Fruit fly (Drosophila melanogaster) whole organism, embryonic: Measurements from ENCODE around the gene CG32344.

ENCODE experiments used
- Atf6 ChIP-seq: fragments of 200-800 bp; sonication (Bioruptor generic); IDR thresholded peaks from 2 replicates; pipeline ENCODE4 v1.3.6; 2022; ENCODE audit warnings: missing biosample characterization, missing genetic modification characterization
- CG10321 ChIP-seq: fragments of 200-800 bp; sonication (Bioruptor generic); IDR thresholded peaks from 2 replicates; pipeline ENCODE4 v1.3.6; 2022; ENCODE audit warnings: missing biosample characterization, missing genetic modification characterization
- CG10462 ChIP-seq: fragments of 200-800 bp; sonication (Bioruptor generic); optimal IDR thresholded peaks from 2 replicates; lab custom pipeline; 2016; ENCODE audit warnings: missing biosample characterization, missing genetic modification characterization
- CG11398 ChIP-seq: fragments of 200-800 bp; sonication (Bioruptor generic); optimal IDR thresholded peaks from 2 replicates; lab custom pipeline; 2016; ENCODE audit warnings: missing biosample characterization, missing genetic modification characterization
- CG12071 ChIP-seq: fragments of 200-800 bp; sonication (Bioruptor generic); optimal IDR thresholded peaks from 3 replicates; lab custom pipeline; 2018; ENCODE audit warnings: missing biosample characterization, mild to moderate bottlenecking, missing genetic modification characterization
- CG13287 ChIP-seq: fragments of 200-800 bp; sonication (Bioruptor generic); IDR thresholded peaks from 2 replicates; pipeline ENCODE4 v1.3.6; 2022; ENCODE audit warnings: missing biosample characterization, missing genetic modification characterization; ENCODE audit not compliant: partially characterized antibody
- CG14441 ChIP-seq: fragments of 200-800 bp; sonication (Bioruptor generic); IDR thresholded peaks from 2 replicates; pipeline ENCODE4 v1.3.6; 2022; ENCODE audit warnings: missing biosample characterization, missing genetic modification characterization
- CG17385 ChIP-seq: fragments of 200-800 bp; sonication (Bioruptor generic); optimal IDR thresholded peaks from 3 replicates; lab custom pipeline; 2018; ENCODE audit warnings: missing biosample characterization, mild to moderate bottlenecking, missing genetic modification characterization
- CG18764 ChIP-seq: fragments of 200-800 bp; sonication (Bioruptor generic); optimal IDR thresholded peaks from 3 replicates; lab custom pipeline; 2016; ENCODE audit warnings: missing biosample characterization, missing genetic modification characterization
- CG2120 ChIP-seq: fragments of 200-800 bp; sonication (Bioruptor generic); optimal IDR thresholded peaks from 3 replicates; lab custom pipeline; 2016; ENCODE audit warnings: missing biosample characterization, missing genetic modification characterization
- CG31365 ChIP-seq: fragments of 200-800 bp; sonication (Bioruptor generic); optimal IDR thresholded peaks from 2 replicates; lab custom pipeline; 2018; ENCODE audit warnings: missing biosample characterization, mild to moderate bottlenecking, missing genetic modification characterization
- CG3163 ChIP-seq: fragments of 200-800 bp; sonication (Bioruptor generic); optimal IDR thresholded peaks from 3 replicates; lab custom pipeline; 2016; ENCODE audit warnings: missing biosample characterization, missing genetic modification characterization
- CG3995 ChIP-seq: fragments of 200-800 bp; sonication (Bioruptor generic); optimal IDR thresholded peaks from 3 replicates; lab custom pipeline; 2016; ENCODE audit warnings: missing biosample characterization, missing genetic modification characterization
- CG9817 ChIP-seq: fragments of 200-800 bp; sonication (Bioruptor generic); optimal IDR thresholded peaks from 2 replicates; lab custom pipeline; 2018; ENCODE audit warnings: missing biosample characterization, mild to moderate bottlenecking, missing genetic modification characterization, moderate library complexity
- Doc3 ChIP-seq: fragments of 200-800 bp; sonication (Bioruptor generic); IDR thresholded peaks from 3 replicates; pipeline ENCODE4 v1.3.6; 2022; ENCODE audit warnings: missing biosample characterization, missing genetic modification characterization; ENCODE audit not compliant: partially characterized antibody
- Dref ChIP-seq: fragments of 200-800 bp; sonication (Bioruptor generic); IDR thresholded peaks from 2 replicates; pipeline ENCODE4 v1.3.6; 2022; ENCODE audit warnings: missing biosample characterization, missing genetic modification characterization
- Elba2 ChIP-seq: fragments of 200-800 bp; sonication (Bioruptor generic); optimal IDR thresholded peaks from 3 replicates; lab custom pipeline; 2016; ENCODE audit warnings: missing biosample characterization, missing genetic modification characterization
- Ets65A ChIP-seq: fragments of 200-800 bp; sonication (Bioruptor generic); peaks from one replicate; lab custom pipeline; 2016; ENCODE audit warnings: missing biosample characterization, missing genetic modification characterization
- H2.0 ChIP-seq: fragments of 200-800 bp; sonication (Bioruptor generic); IDR thresholded peaks from 2 replicates; pipeline ENCODE4 v1.3.6; 2022; ENCODE audit warnings: missing biosample characterization, missing genetic modification characterization
- HHEX ChIP-seq: fragments of 200-800 bp; sonication (Bioruptor generic); optimal IDR thresholded peaks from 3 replicates; lab custom pipeline; 2017; ENCODE audit warnings: missing biosample characterization, mild to moderate bottlenecking, missing genetic modification characterization, missing genetic modification reagents
- Hr51 ChIP-seq, 2 experiments: fragments of 200-800 bp; sonication (Bioruptor generic); optimal IDR thresholded peaks; 2 replicates in 1 of 2; 3 replicates in 1 of 2; lab custom pipeline; 2016 to 2018; ENCODE audit warnings: missing biosample characterization in 2 of 2, missing genetic modification characterization in 2 of 2, mild to moderate bottlenecking in 1 of 2, moderate library complexity in 1 of 2
- MESR4 ChIP-seq: fragments of 200-800 bp; sonication (Bioruptor generic); optimal IDR thresholded peaks from 2 replicates; lab custom pipeline; 2018; ENCODE audit warnings: missing biosample characterization, mild to moderate bottlenecking, missing genetic modification characterization, moderate library complexity
- Max ChIP-seq: fragments of 200-800 bp; sonication (Bioruptor generic); optimal IDR thresholded peaks from 2 replicates; lab custom pipeline; 2016; ENCODE audit warnings: missing biosample characterization, mild to moderate bottlenecking, missing genetic modification characterization
- Med ChIP-seq: fragments of 200-800 bp; sonication (Bioruptor generic); peaks from one replicate; lab custom pipeline; 2016; ENCODE audit warnings: missing biosample characterization, missing genetic modification characterization, mild to moderate bottlenecking, inconsistent platforms, moderate library complexity
- Nf-YC ChIP-seq: fragments of 200-800 bp; optimal IDR thresholded peaks from 3 replicates; lab custom pipeline; 2019; ENCODE audit warnings: missing biosample characterization, mild to moderate bottlenecking, missing genetic modification characterization, moderate library complexity
- Rx ChIP-seq: fragments of 200-800 bp; sonication (Bioruptor generic); IDR thresholded peaks from 2 replicates; pipeline ENCODE4 v1.3.6; 2022; ENCODE audit warnings: missing biosample characterization, missing genetic modification characterization
- Side ChIP-seq: fragments of 200-800 bp; sonication (Bioruptor generic); optimal IDR thresholded peaks from 2 replicates; lab custom pipeline; 2016; ENCODE audit warnings: missing biosample characterization, missing genetic modification characterization
- Six4 ChIP-seq: fragments of 200-800 bp; sonication (Bioruptor generic); optimal IDR thresholded peaks from 2 replicates; lab custom pipeline; 2016; ENCODE audit warnings: missing biosample characterization, missing genetic modification characterization
- Ssrp ChIP-seq: fragments of 200-800 bp; sonication (Bioruptor generic); optimal IDR thresholded peaks from 2 replicates; lab custom pipeline; 2018; ENCODE audit warnings: missing biosample characterization, mild to moderate bottlenecking, missing genetic modification characterization, moderate library complexity
- cwo ChIP-seq: fragments of 200-800 bp; sonication (Bioruptor generic); optimal IDR thresholded peaks from 3 replicates; lab custom pipeline; 2017; ENCODE audit warnings: missing biosample characterization, missing genetic modification characterization, mild to moderate bottlenecking, moderate library complexity, missing genetic modification reagents
- dm ChIP-seq: fragments of 200-800 bp; sonication (Bioruptor generic); optimal IDR thresholded peaks from 3 replicates; lab custom pipeline; 2016; ENCODE audit warnings: missing biosample characterization, missing genetic modification characterization
- dysf ChIP-seq: fragments of 200-800 bp; sonication (Bioruptor generic); IDR thresholded peaks from 3 replicates; pipeline ENCODE4 v1.3.6; 2022; ENCODE audit warnings: missing biosample characterization, missing genetic modification characterization
- ftz-f1 ChIP-seq: fragments of 200-800 bp; sonication (Bioruptor generic); optimal IDR thresholded peaks from 2 replicates; lab custom pipeline; 2016; ENCODE audit warnings: missing biosample characterization, missing genetic modification characterization
- gcm ChIP-seq: fragments of 200-800 bp; sonication (Bioruptor generic); optimal IDR thresholded peaks from 2 replicates; lab custom pipeline; 2019; ENCODE audit warnings: missing biosample characterization, mild to moderate bottlenecking, missing genetic modification characterization, moderate library complexity
- gfzf ChIP-seq: fragments of 200-800 bp; sonication (Bioruptor generic); optimal IDR thresholded peaks from 2 replicates; lab custom pipeline; 2016; ENCODE audit warnings: missing biosample characterization, mild to moderate bottlenecking, missing genetic modification characterization, moderate library complexity
- grn ChIP-seq: fragments of 200-800 bp; sonication (Bioruptor generic); optimal IDR thresholded peaks from 3 replicates; lab custom pipeline; 2017; ENCODE audit warnings: missing biosample characterization, missing genetic modification characterization
- gro ChIP-seq: fragments of 200-800 bp; sonication (Bioruptor generic); optimal IDR thresholded peaks from 2 replicates; lab custom pipeline; 2016; ENCODE audit warnings: missing biosample characterization, missing genetic modification characterization
- hbn ChIP-seq: fragments of 200-800 bp; sonication (Bioruptor generic); IDR thresholded peaks from 2 replicates; pipeline ENCODE4 v1.3.6; 2022; ENCODE audit warnings: missing biosample characterization, missing genetic modification characterization; ENCODE audit not compliant: partially characterized antibody
- jumu ChIP-seq: fragments of 200-800 bp; sonication (Bioruptor generic); optimal IDR thresholded peaks from 3 replicates; lab custom pipeline; 2016; ENCODE audit warnings: missing biosample characterization, missing genetic modification characterization
- knrl ChIP-seq: fragments of 200-800 bp; sonication (Bioruptor generic); IDR thresholded peaks from 3 replicates; pipeline ENCODE4 v1.3.6; 2022; ENCODE audit warnings: missing biosample characterization, missing genetic modification characterization; ENCODE audit not compliant: partially characterized antibody
- mirr ChIP-seq: fragments of 200-800 bp; sonication (Bioruptor generic); optimal IDR thresholded peaks from 3 replicates; lab custom pipeline; 2018; ENCODE audit warnings: missing biosample characterization, mild to moderate bottlenecking, missing genetic modification characterization
- mld ChIP-seq: fragments of 200-800 bp; sonication (Bioruptor generic); IDR thresholded peaks from 3 replicates; pipeline ENCODE4 v1.3.6; 2022; ENCODE audit warnings: missing biosample characterization, missing genetic modification characterization; ENCODE audit not compliant: partially characterized antibody
- phol ChIP-seq: fragments of 200-800 bp; sonication (Bioruptor generic); optimal IDR thresholded peaks from 3 replicates; lab custom pipeline; 2018; ENCODE audit warnings: missing biosample characterization, mild to moderate bottlenecking, missing genetic modification characterization, moderate library complexity
- pzg ChIP-seq: fragments of 200-800 bp; sonication (Bioruptor generic); optimal IDR thresholded peaks from 3 replicates; lab custom pipeline; 2018; ENCODE audit warnings: missing biosample characterization, mild to moderate bottlenecking, missing genetic modification characterization, moderate library complexity
- schlank ChIP-seq: fragments of 200-800 bp; sonication (Bioruptor generic); optimal IDR thresholded peaks from 2 replicates; lab custom pipeline; 2018; ENCODE audit warnings: missing biosample characterization, mild to moderate bottlenecking, missing genetic modification characterization
- sens ChIP-seq: fragments of 200-800 bp; sonication (Bioruptor generic); peaks from one replicate; lab custom pipeline; 2016; ENCODE audit warnings: missing biosample characterization, missing genetic modification characterization
- so ChIP-seq: fragments of 200-800 bp; sonication (Bioruptor generic); IDR thresholded peaks from 3 replicates; pipeline ENCODE4 v1.3.6; 2022; ENCODE audit warnings: missing biosample characterization, missing genetic modification characterization
- sqz ChIP-seq: fragments of 200-800 bp; sonication (Bioruptor generic); optimal IDR thresholded peaks from 3 replicates; lab custom pipeline; 2018; ENCODE audit warnings: missing biosample characterization, mild to moderate bottlenecking, missing genetic modification characterization
- stwl ChIP-seq: fragments of 200-800 bp; sonication (Bioruptor generic); optimal IDR thresholded peaks from 3 replicates; lab custom pipeline; 2018; ENCODE audit warnings: missing biosample characterization, mild to moderate bottlenecking, missing genetic modification characterization, moderate library complexity
- tna ChIP-seq: fragments of 200-800 bp; sonication (Bioruptor generic); IDR thresholded peaks from 2 replicates; pipeline ENCODE4 v1.3.6; 2022; ENCODE audit warnings: missing biosample characterization, missing genetic modification characterization; ENCODE audit not compliant: partially characterized antibody
- trem ChIP-seq: fragments of 200-800 bp; optimal IDR thresholded peaks from 3 replicates; lab custom pipeline; 2019; ENCODE audit warnings: missing biosample characterization, mild to moderate bottlenecking, missing genetic modification characterization, moderate library complexity
- zen2 ChIP-seq: fragments of 200-800 bp; sonication (Bioruptor generic); IDR thresholded peaks from 3 replicates; pipeline ENCODE4 v1.3.6; 2022; ENCODE audit warnings: missing biosample characterization, missing genetic modification characterization; ENCODE audit not compliant: partially characterized antibody

CG32344 gene

dm6 chr3L:324486-324885 is at the start of gene CG32344 (continued):
- peak; percentile 78 for TF ChIP-seq cwo (GFP tag; lab: Kevin White, UChicago)
- TF ChIP-seq hbn = peak; percentile 74; the same call in 1 of the 2 replicates
- peak; percentile 85 for TF ChIP-seq sqz (GFP tag; lab: Kevin White, UChicago)
- TF ChIP-seq Elba2 = no peak
- TF ChIP-seq knrl (GFP tag; lab: Robert Waterston, UW) = peak; percentile 56; the same call in 2 of the 3 replicates
- TF ChIP-seq CG10462 (GFP tag; lab: Kevin White, UChicago) = no peak
- peak; percentile 56; the same call in 2 of the 3 replicates for TF ChIP-seq Doc3 (GFP tag; lab: Robert Waterston, UW)
- no peak for TF ChIP-seq CG11398
- no peak for TF ChIP-seq CG18764 (GFP tag; lab: Kevin White, UChicago)
- no peak for TF ChIP-seq HHEX (GFP tag; lab: Kevin White, UChicago)
- no peak for TF ChIP-seq Rx
- peak; percentile 57 for TF ChIP-seq sens (GFP tag; lab: Kevin White, UChicago)
- peak; percentile 93 for TF ChIP-seq Max (GFP tag; lab: Kevin White, UChicago)
- peak; percentile 74 for TF ChIP-seq Med (GFP tag; lab: Kevin White, UChicago)
- TF ChIP-seq jumu = no peak
- TF ChIP-seq gfzf (GFP tag; lab: Kevin White, UChicago) = peak; percentile 83
- peak; percentile 50 for TF ChIP-seq trem
- peak; percentile 56 for TF ChIP-seq Ets65A (GFP tag; lab: Kevin White, UChicago)
- TF ChIP-seq gro (GFP tag; lab: Kevin White, UChicago) = peak; percentile 12
- no peak for TF ChIP-seq Hr51 (GFP tag; optimal IDR thresholded peaks at IDR 0.05; lab: Kevin White, UChicago)
- TF ChIP-seq CG14441 (GFP tag; lab: Robert Waterston, UW) = no peak
- TF ChIP-seq dm (GFP tag; lab: Kevin White, UChicago) = peak; percentile 97
- TF ChIP-seq stwl = peak; percentile 81
- no peak for TF ChIP-seq dysf (GFP tag; lab: Robert Waterston, UW)
- peak; percentile 65; the same call in 2 of the 3 replicates for TF ChIP-seq zen2
- peak; percentile 18 for TF ChIP-seq CG2120 (GFP tag; lab: Kevin White, UChicago)
- TF ChIP-seq Dref (GFP tag; lab: Robert Waterston, UW) = peak; percentile 84
- peak; percentile 81 for TF ChIP-seq CG13287 (GFP tag; lab: Robert Waterston, UW)
- TF ChIP-seq tna (GFP tag; lab: Robert Waterston, UW) = 0 out of 2 replicates have a peak, but pooled peaks have one; percentile 35
- peak; percentile 79 for TF ChIP-seq pzg (GFP tag; lab: Kevin White, UChicago)
- peak; percentile 50; the same call in 1 of the 3 replicates for TF ChIP-seq mld (GFP tag; lab: Robert Waterston, UW)
- no peak for TF ChIP-seq H2.0 (GFP tag; lab: Robert Waterston, UW)
- TF ChIP-seq Ssrp (tag; lab: Kevin White, UChicago) = no peak
- TF ChIP-seq grn = peak; percentile 40
- no peak for TF ChIP-seq schlank (tag; lab: Kevin White, UChicago)
- TF ChIP-seq MESR4 (GFP tag; lab: Kevin White, UChicago) = peak; percentile 58

DNA sequence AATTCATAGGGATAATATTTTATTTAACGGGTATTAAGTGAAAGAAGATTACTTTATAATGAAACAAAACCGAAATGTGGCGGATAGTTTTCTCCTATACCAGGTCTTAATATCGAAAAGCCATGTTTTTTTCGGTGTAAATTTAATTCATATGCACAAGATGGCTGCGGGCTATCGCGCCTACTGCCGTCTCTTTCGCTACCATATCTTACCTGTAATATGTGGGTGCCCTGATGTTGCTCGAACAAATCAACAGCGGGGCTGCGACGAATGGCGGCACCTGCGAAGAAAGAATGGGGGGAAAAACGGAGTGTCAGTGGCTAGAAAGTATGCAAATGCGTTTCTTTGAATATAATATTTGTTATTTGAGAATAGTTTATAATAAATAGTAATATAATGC is 46.7 kb upstream of the CG32344 start:
- TF ChIP-seq CG12071 (GFP tag; lab: Kevin White, UChicago) = no peak
- TF ChIP-seq phol (tag; lab: Kevin White, UChicago) = peak; percentile 48
- no peak for TF ChIP-seq CG3995
- no peak for TF ChIP-seq Atf6 (GFP tag; lab: Robert Waterston, UW)
- TF ChIP-seq Nf-YC (tag; lab: Kevin White, UChicago) = peak; percentile 87
- TF ChIP-seq gcm (GFP tag; lab: Kevin White, UChicago) = peak; percentile 85
- TF ChIP-seq CG9817 (tag; lab: Kevin White, UChicago) = no peak
- TF ChIP-seq CG3163 (GFP tag; lab: Kevin White, UChicago) = no peak
- no peak for TF ChIP-seq CG31365 (tag; lab: Kevin White, UChicago)
- no peak for TF ChIP-seq so (GFP tag; lab: Robert Waterston, UW)
- TF ChIP-seq CG10321 (GFP tag; lab: Robert Waterston, UW) = peak; percentile 68
- no peak for TF ChIP-seq Six4 (GFP tag; lab: Kevin White, UChicago)
- TF ChIP-seq CG17385 (GFP tag; lab: Kevin White, UChicago) = no peak
- no peak for TF ChIP-seq mirr (GFP tag; lab: Kevin White, UChicago)
- no peak for TF ChIP-seq Side (GFP tag; lab: Kevin White, UChicago)
- TF ChIP-seq ftz-f1 (GFP tag; lab: Kevin White, UChicago) = no peak
